Fruit fly (Drosophila melanogaster) whole organism, adult: Measurements from ENCODE around the gene Bub1.

ENCODE experiments used
- CG11617 ChIP-seq: fragments of 200-800 bp; sonication (Bioruptor generic); optimal IDR thresholded peaks from 2 replicates; lab custom pipeline; 2017; ENCODE audit warnings: mild to moderate bottlenecking, missing biosample characterization, missing genetic modification reagents, missing genetic modification characterization
- CG12768 ChIP-seq: fragments of 200-800 bp; sonication (Bioruptor generic); optimal IDR thresholded peaks from 2 replicates; lab custom pipeline; 2017; ENCODE audit warnings: missing biosample characterization, missing genetic modification characterization, mild to moderate bottlenecking, moderate library complexity, missing genetic modification reagents
- CG14711 ChIP-seq: fragments of 200-800 bp; sonication (Bioruptor generic); optimal IDR thresholded peaks from 2 replicates; lab custom pipeline; 2018; ENCODE audit warnings: missing biosample characterization, mild to moderate bottlenecking, missing genetic modification characterization, moderate library complexity
- CG1620 ChIP-seq: fragments of 200-800 bp; sonication (Bioruptor generic); optimal IDR thresholded peaks from 2 replicates; lab custom pipeline; 2016; ENCODE audit warnings: missing biosample characterization, missing genetic modification characterization
- CG33017 ChIP-seq: fragments of 200-800 bp; sonication (Bioruptor generic); optimal IDR thresholded peaks from 2 replicates; lab custom pipeline; 2018; ENCODE audit warnings: missing biosample characterization, mild to moderate bottlenecking, missing genetic modification characterization, moderate library complexity
- CG5204 ChIP-seq: fragments of 200-800 bp; sonication (Bioruptor generic); optimal IDR thresholded peaks from 2 replicates; lab custom pipeline; 2016; ENCODE audit warnings: missing biosample characterization, missing genetic modification characterization
- CG7045 ChIP-seq: fragments of 200-800 bp; sonication (Bioruptor generic); optimal IDR thresholded peaks from 2 replicates; lab custom pipeline; 2017; ENCODE audit warnings: missing biosample characterization, mild to moderate bottlenecking, missing genetic modification characterization
- CG7101 ChIP-seq: fragments of 200-800 bp; sonication (Bioruptor generic); optimal IDR thresholded peaks from 2 replicates; lab custom pipeline; 2018; ENCODE audit warnings: missing biosample characterization, mild to moderate bottlenecking, missing genetic modification characterization, moderate library complexity
- Clk ChIP-seq: fragments of 200-800 bp; sonication (Bioruptor generic); optimal IDR thresholded peaks from 2 replicates; lab custom pipeline; 2017; ENCODE audit warnings: missing biosample characterization, missing genetic modification characterization
- Crg-1 ChIP-seq: fragments of 200-800 bp; sonication (Bioruptor generic); optimal IDR thresholded peaks from 2 replicates; lab custom pipeline; 2016; ENCODE audit warnings: missing biosample characterization, missing genetic modification characterization
- Hr96 ChIP-seq: fragments of 200-800 bp; sonication (Bioruptor generic); optimal IDR thresholded peaks from 2 replicates; lab custom pipeline; 2016; ENCODE audit warnings: missing biosample characterization, missing genetic modification characterization
- Mnt ChIP-seq: fragments of 200-800 bp; sonication (Bioruptor generic); optimal IDR thresholded peaks from 2 replicates; lab custom pipeline; 2016; ENCODE audit warnings: missing biosample characterization, mild to moderate bottlenecking, missing genetic modification characterization
- bab1 ChIP-seq: fragments of 200-800 bp; sonication (Bioruptor generic); optimal IDR thresholded peaks from 3 replicates; lab custom pipeline; 2019; ENCODE audit warnings: missing biosample characterization, mild to moderate bottlenecking, missing genetic modification characterization, moderate library complexity
- cic ChIP-seq: fragments of 200-800 bp; sonication (Bioruptor generic); optimal IDR thresholded peaks from 2 replicates; lab custom pipeline; 2017; ENCODE audit warnings: missing biosample characterization, mild to moderate bottlenecking, missing genetic modification characterization, moderate library complexity
- cnc ChIP-seq, 2 experiments: fragments of >200 bp; optimal IDR thresholded peaks; 2 replicates each; lab custom pipeline; 2017
- kay ChIP-seq: fragments of 200-800 bp; sonication (Bioruptor generic); peaks from one replicate; lab custom pipeline; 2016; ENCODE audit warnings: missing biosample characterization, missing genetic modification characterization, borderline replicate concordance
- ovo ChIP-seq: fragments of 200-800 bp; sonication (Bioruptor generic); optimal IDR thresholded peaks from 2 replicates; lab custom pipeline; 2016; ENCODE audit warnings: missing biosample characterization, missing genetic modification characterization
- pad ChIP-seq: fragments of 200-800 bp; sonication (Bioruptor generic); optimal IDR thresholded peaks from 3 replicates; lab custom pipeline; 2017; ENCODE audit warnings: missing biosample characterization, missing genetic modification characterization, mild to moderate bottlenecking, moderate library complexity, missing genetic modification reagents
- tj ChIP-seq: fragments of 200-800 bp; sonication (Bioruptor generic); optimal IDR thresholded peaks from 3 replicates; lab custom pipeline; 2017; ENCODE audit warnings: missing biosample characterization, mild to moderate bottlenecking, missing genetic modification characterization, moderate library complexity
- toe ChIP-seq: fragments of 200-800 bp; sonication (Bioruptor generic); optimal IDR thresholded peaks from 2 replicates; lab custom pipeline; 2016; ENCODE audit warnings: missing biosample characterization, missing genetic modification characterization

Bub1 gene

dm6 chr2L:5288262-5288621, 9.6 kb downstream of the Bub1 start:
- TF ChIP-seq CG7045 (GFP tag; lab: Kevin White, UChicago) (no peak), cnc (optimal IDR thresholded peaks at IDR 0.05; lab: Kevin White, UChicago) (no peak), Mnt (GFP tag; lab: Kevin White, UChicago) (no peak), bab1 (GFP tag; lab: Kevin White, UChicago) (no peak), CG33017 (tag; lab: Kevin White, UChicago) (no peak), CG5204 (GFP tag; lab: Kevin White, UChicago) (no peak), CG14711 (tag; lab: Kevin White, UChicago) (no peak), pad (GFP tag; lab: Kevin White, UChicago) (no peak), toe (GFP tag; lab: Kevin White, UChicago) (no peak), CG1620 (GFP tag; lab: Kevin White, UChicago) (no peak), CG11617 (GFP tag; lab: Kevin White, UChicago) (no peak), Clk (GFP tag; lab: Kevin White, UChicago) (no peak), CG7101 (tag; lab: Kevin White, UChicago) (no peak), tj (GFP tag; lab: Kevin White, UChicago) (no peak), cic (GFP tag; lab: Kevin White, UChicago) (no peak), CG12768 (no peak), ovo (GFP tag; lab: Kevin White, UChicago) (no peak), kay (GFP tag; lab: Kevin White, UChicago) (no peak)

- TF ChIP-seq tj (GFP tag; lab: Kevin White, UChicago) (no peak), Hr96 (no peak), Clk (GFP tag; lab: Kevin White, UChicago) (no peak), CG14711 (tag; lab: Kevin White, UChicago) (no peak), cic (GFP tag; lab: Kevin White, UChicago) (no peak), toe (GFP tag; lab: Kevin White, UChicago) (no peak), CG7045 (GFP tag; lab: Kevin White, UChicago) (no peak), ovo (GFP tag; lab: Kevin White, UChicago) (no peak), CG7101 (tag; lab: Kevin White, UChicago) (no peak), CG5204 (GFP tag; lab: Kevin White, UChicago) (no peak), CG33017 (tag; lab: Kevin White, UChicago) (no peak), pad (GFP tag; lab: Kevin White, UChicago) (no peak), Mnt (GFP tag; lab: Kevin White, UChicago) (no peak), kay (GFP tag; lab: Kevin White, UChicago) (no peak)
Measured at dm6 chr2L:5288721-5289120, 10.1 kb downstream of the Bub1 start, which contains the start of gene vri. vri (plus strand) TSS chr2L:5288944.

DNA sequence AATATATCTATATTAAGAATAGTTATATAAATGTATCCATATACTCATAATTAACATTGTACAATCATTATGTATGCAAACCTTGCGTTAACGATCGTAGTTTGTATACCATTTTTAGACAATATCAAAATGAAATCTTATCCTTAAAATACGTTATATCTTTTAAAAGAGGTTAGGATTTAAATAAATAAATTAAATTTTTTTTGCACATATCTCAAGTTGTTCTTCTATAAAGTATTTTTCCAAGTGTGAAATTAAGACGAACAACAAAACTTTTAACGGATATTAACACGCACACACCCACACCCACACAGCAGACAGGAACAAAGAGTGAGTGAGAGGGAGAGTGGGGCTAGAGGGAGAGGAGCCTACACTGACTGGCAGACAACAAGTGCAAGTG, 11.3 kb downstream of the Bub1 start:
- no peak for TF ChIP-seq Mnt (GFP tag; lab: Kevin White, UChicago)
- TF ChIP-seq cic (GFP tag; lab: Kevin White, UChicago), result no peak
- TF ChIP-seq CG7101 (tag; lab: Kevin White, UChicago), result no peak

dm6 chr2L:5290530-5290929, 11.9 kb downstream of the Bub1 start:
- no peak for TF ChIP-seq CG12768
- TF ChIP-seq cnc (optimal IDR thresholded peaks at IDR 0.05; lab: Kevin White, UChicago), result no peak
- no peak for TF ChIP-seq CG11617 (GFP tag; lab: Kevin White, UChicago)
- TF ChIP-seq Clk (GFP tag; lab: Kevin White, UChicago), result no peak
- TF ChIP-seq tj (GFP tag; lab: Kevin White, UChicago), result no peak
- TF ChIP-seq Mnt (GFP tag; lab: Kevin White, UChicago), result no peak
- no peak for TF ChIP-seq kay (GFP tag; lab: Kevin White, UChicago)
- no peak for TF ChIP-seq CG7101 (tag; lab: Kevin White, UChicago)
- no peak for TF ChIP-seq toe (GFP tag; lab: Kevin White, UChicago)
- no peak for TF ChIP-seq ovo (GFP tag; lab: Kevin White, UChicago)
- no peak for TF ChIP-seq Crg-1 (GFP tag; lab: Kevin White, UChicago)
- TF ChIP-seq CG14711 (tag; lab: Kevin White, UChicago), result no peak
- TF ChIP-seq cic (GFP tag; lab: Kevin White, UChicago), result no peak
- TF ChIP-seq bab1 (GFP tag; lab: Kevin White, UChicago), result no peak
- TF ChIP-seq CG7045 (GFP tag; lab: Kevin White, UChicago), result no peak
- no peak for TF ChIP-seq Hr96
- TF ChIP-seq CG1620 (GFP tag; lab: Kevin White, UChicago), result no peak
- TF ChIP-seq pad (GFP tag; lab: Kevin White, UChicago), result no peak

DNA sequence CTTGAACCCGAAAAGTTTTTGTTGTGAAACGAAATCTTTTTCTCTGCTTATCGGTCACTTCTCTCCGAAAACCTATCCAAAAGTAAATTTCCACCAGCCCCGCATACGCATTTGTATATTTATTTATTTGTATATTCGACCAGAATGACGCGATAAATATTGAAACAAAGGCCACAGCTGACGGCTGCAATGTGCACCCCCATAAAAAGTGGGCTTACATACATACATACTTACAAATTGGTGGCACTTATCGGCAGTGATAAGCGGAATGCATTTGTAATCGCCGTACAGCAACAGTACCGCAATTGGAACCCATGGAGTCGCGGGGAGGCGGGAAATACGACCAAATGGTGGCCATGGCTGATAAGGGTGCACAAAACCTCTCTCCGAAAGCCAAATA, 12.5 kb downstream of the Bub1 start:
- TF ChIP-seq cic (GFP tag; lab: Kevin White, UChicago), result peak; percentile 83
- TF ChIP-seq kay (GFP tag; lab: Kevin White, UChicago), result peak; percentile 82
- no peak for TF ChIP-seq CG1620 (GFP tag; lab: Kevin White, UChicago)
- peak; percentile 35 for TF ChIP-seq CG33017 (tag; lab: Kevin White, UChicago)

DNA sequence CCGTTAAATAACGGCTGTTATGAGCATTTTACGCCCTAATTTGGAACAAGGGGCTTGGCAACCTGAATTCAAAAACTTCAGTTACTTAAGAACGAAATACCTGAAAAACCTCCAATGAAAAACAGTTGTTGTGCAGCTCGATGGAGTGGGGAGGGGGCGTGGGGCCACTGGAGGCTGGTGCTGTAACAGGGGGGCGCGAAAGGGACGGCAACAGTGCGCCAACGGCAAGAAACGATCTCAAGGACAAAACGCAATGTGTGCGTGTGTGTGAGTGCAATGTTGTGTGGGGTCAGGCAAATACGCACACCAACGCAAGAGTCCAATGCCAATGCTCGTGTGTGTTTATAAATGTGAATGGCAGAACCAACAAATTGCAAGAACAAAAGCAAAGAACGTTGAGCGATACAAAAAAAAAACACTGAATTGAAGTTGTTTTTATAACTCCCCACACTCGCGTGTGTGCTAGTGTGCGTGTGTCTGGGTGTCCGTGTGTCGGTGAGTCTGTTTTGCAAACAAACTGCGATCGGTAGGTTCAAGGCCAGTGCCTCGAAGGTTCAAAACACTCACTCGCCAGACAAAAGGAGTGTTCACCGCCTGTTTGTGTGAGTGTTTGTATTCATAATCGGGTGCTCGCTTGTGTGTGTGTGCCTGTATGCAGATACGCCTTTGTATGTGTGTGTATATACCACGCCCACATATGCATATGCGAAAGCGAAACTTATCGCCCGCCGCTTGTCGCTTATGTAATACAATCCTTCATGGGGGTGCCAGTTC, 13.4 kb downstream of the Bub1 start:
- TF ChIP-seq kay (GFP tag; lab: Kevin White, UChicago) (no peak), Crg-1 (GFP tag; lab: Kevin White, UChicago) (no peak), tj (GFP tag; lab: Kevin White, UChicago) (no peak), CG12768 (no peak), CG11617 (GFP tag; lab: Kevin White, UChicago) (no peak), bab1 (GFP tag; lab: Kevin White, UChicago) (no peak), Hr96 (no peak), cnc (optimal IDR thresholded peaks at IDR 0.05; lab: Kevin White, UChicago) (no peak), toe (GFP tag; lab: Kevin White, UChicago) (no peak), Mnt (GFP tag; lab: Kevin White, UChicago) (no peak)
